Fruit fly (Drosophila melanogaster): ENCODE data around the gene Npl4.

Npl4 gene

dm6 chr3R:25633865-25634460 is 9.5 kb upstream of the Npl4 start (continued):
- TF ChIP-seq dl (GFP tag; optimal IDR thresholded peaks at IDR 0.05; ENCODE audit: insufficient read depth in 1 of 2, partially characterized antibody in 2 of 2), result no peak
- TF ChIP-seq rgr (GFP tag; optimal IDR thresholded peaks at IDR 0.05), result peak; percentile 87

DNA sequence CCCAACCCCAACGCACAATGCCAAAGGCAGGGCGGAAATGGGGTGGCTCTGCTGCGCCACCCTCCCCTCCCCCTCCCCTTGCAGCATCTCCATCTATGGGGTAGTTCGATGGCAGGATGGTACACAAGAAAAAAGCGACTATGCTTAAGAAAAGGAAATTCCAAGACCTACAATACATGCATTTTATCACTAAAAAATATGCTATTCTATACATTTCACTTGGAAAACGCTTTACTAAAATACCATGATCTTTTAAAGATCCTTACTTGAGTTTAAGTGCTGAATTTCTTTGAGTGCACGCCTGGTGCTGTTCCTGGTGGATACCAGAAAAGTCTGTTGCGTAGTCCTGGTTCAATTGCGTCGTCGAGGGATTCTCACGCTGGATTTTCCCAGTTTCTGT is 6.6 kb upstream of the Npl4 start:
- TF ChIP-seq Hnf4 (GFP tag; optimal IDR thresholded peaks at IDR 0.05) (peak; percentile 17), dl (GFP tag; optimal IDR thresholded peaks at IDR 0.05; ENCODE audit: insufficient read depth in 1 of 2, partially characterized antibody in 2 of 2) (no peak), CG32264 (GFP tag; optimal IDR thresholded peaks at IDR 0.05) (no peak), Rel (GFP tag; optimal IDR thresholded peaks at IDR 0.05) (no peak), Rel (tag; optimal IDR thresholded peaks at IDR 0.05) (no peak), HLH106 (tag; optimal IDR thresholded peaks at IDR 0.05) (peak; percentile 56), br (GFP tag; optimal IDR thresholded peaks at IDR 0.05) (peak; percentile 52), pan (optimal IDR thresholded peaks at IDR 0.05) (no peak), brk (GFP tag; optimal IDR thresholded peaks at IDR 0.05) (no peak), dsf (GFP tag; optimal IDR thresholded peaks at IDR 0.05; ENCODE audit: borderline replicate concordance) (no peak), N (GFP tag; optimal IDR thresholded peaks at IDR 0.05) (no peak), Myc (optimal IDR thresholded peaks at IDR 0.05) (no peak), rgr (GFP tag; optimal IDR thresholded peaks at IDR 0.05) (peak; percentile 56), lola (GFP tag; optimal IDR thresholded peaks at IDR 0.05) (no peak), sage (GFP tag; optimal IDR thresholded peaks at IDR 0.05) (no peak), Abd-B (GFP tag; optimal IDR thresholded peaks at IDR 0.05) (no peak), Hr83 (GFP tag; optimal IDR thresholded peaks at IDR 0.05; ENCODE audit: poor library complexity, severe bottlenecking) (no peak), woc (GFP tag; optimal IDR thresholded peaks at IDR 0.05) (peak; percentile 23), foxo (GFP tag; optimal IDR thresholded peaks at IDR 0.05) (peak in 1 of 2 experiments; percentile 65), ey (GFP tag; optimal IDR thresholded peaks at IDR 0.05) (peak; percentile 54), fru (GFP tag; optimal IDR thresholded peaks at IDR 0.05) (peak; percentile 59), Vsx2 (GFP tag; optimal IDR thresholded peaks at IDR 0.05; ENCODE audit: partially characterized antibody) (no peak), psq (GFP tag; optimal IDR thresholded peaks at IDR 0.05) (peak; percentile 11), Mio (GFP tag; optimal IDR thresholded peaks at IDR 0.05) (no peak), usp (GFP tag; optimal IDR thresholded peaks at IDR 0.05) (no peak), Dif (GFP tag; optimal IDR thresholded peaks at IDR 0.05; ENCODE audit: partially characterized antibody) (no peak), sv (GFP tag; optimal IDR thresholded peaks at IDR 0.05) (peak; percentile 51), h (GFP tag; optimal IDR thresholded peaks at IDR 0.05) (peak; percentile 68), OdsH (GFP tag; optimal IDR thresholded peaks at IDR 0.05) (peak; percentile 39), Jra (GFP tag; optimal IDR thresholded peaks at IDR 0.05) (no peak), Dfd (GFP tag; optimal IDR thresholded peaks at IDR 0.05) (no peak), dmrt93B (GFP tag; optimal IDR thresholded peaks at IDR 0.05) (peak; percentile 23), Sp1 (GFP tag; optimal IDR thresholded peaks at IDR 0.05) (peak; percentile 47), Hr78 (GFP tag; optimal IDR thresholded peaks at IDR 0.05) (no peak), CG9705 (GFP tag; optimal IDR thresholded peaks at IDR 0.05) (no peak), tai (GFP tag; optimal IDR thresholded peaks at IDR 0.05) (no peak), jim (GFP tag; optimal IDR thresholded peaks at IDR 0.05) (no peak), CrebA (GFP tag; optimal IDR thresholded peaks at IDR 0.05; ENCODE audit: borderline replicate concordance) (no peak), GATAd (GFP tag; optimal IDR thresholded peaks at IDR 0.05) (no peak)

- TF ChIP-seq Myc (optimal IDR thresholded peaks at IDR 0.05), result no peak
- no peak for TF ChIP-seq Vsx2 (GFP tag; optimal IDR thresholded peaks at IDR 0.05; ENCODE audit: partially characterized antibody)
- no peak for TF ChIP-seq fru (GFP tag; optimal IDR thresholded peaks at IDR 0.05)
- no peak for TF ChIP-seq dl (GFP tag; optimal IDR thresholded peaks at IDR 0.05; ENCODE audit: insufficient read depth in 1 of 2, partially characterized antibody in 2 of 2)
- no peak for TF ChIP-seq GATAd (GFP tag; optimal IDR thresholded peaks at IDR 0.05)
- TF ChIP-seq Abd-B (GFP tag; optimal IDR thresholded peaks at IDR 0.05), result no peak
- TF ChIP-seq woc (GFP tag; optimal IDR thresholded peaks at IDR 0.05), result no peak
- TF ChIP-seq h (GFP tag; optimal IDR thresholded peaks at IDR 0.05), result no peak
- no peak for TF ChIP-seq tai (GFP tag; optimal IDR thresholded peaks at IDR 0.05)
- no peak for TF ChIP-seq Hr83 (GFP tag; optimal IDR thresholded peaks at IDR 0.05; ENCODE audit: poor library complexity, severe bottlenecking)
- TF ChIP-seq HLH106 (tag; optimal IDR thresholded peaks at IDR 0.05), result no peak
- no peak for TF ChIP-seq brk (GFP tag; optimal IDR thresholded peaks at IDR 0.05)
- TF ChIP-seq CG32264 (GFP tag; optimal IDR thresholded peaks at IDR 0.05), result no peak
- no peak for TF ChIP-seq Hnf4 (GFP tag; optimal IDR thresholded peaks at IDR 0.05)
- no peak for TF ChIP-seq Sp1 (GFP tag; optimal IDR thresholded peaks at IDR 0.05)
- no peak for TF ChIP-seq Jra (GFP tag; optimal IDR thresholded peaks at IDR 0.05)
- TF ChIP-seq Mio (GFP tag; optimal IDR thresholded peaks at IDR 0.05), result no peak
- TF ChIP-seq sv (GFP tag; optimal IDR thresholded peaks at IDR 0.05), result no peak
Observed at dm6 chr3R:25630541-25630940, 6.1 kb upstream of the Npl4 start.
